Worm (Caenorhabditis elegans) whole organism, midembryonic: Measurements from ENCODE around the gene fic-1.

Source experiments
- T22C8.4 ChIP-seq: fragments of 200-800 bp; sonication (Bioruptor generic); IDR thresholded peaks from 2 replicates; pipeline ENCODE4 v1.3.6; 2022; ENCODE audit warnings: missing genetic modification characterization, missing compliant biosample characterization
- cog-1 ChIP-seq: sonication (generic microtip); optimal IDR thresholded peaks from 2 replicates; lab custom pipeline; 2016; ENCODE audit warnings: missing genetic modification characterization, missing compliant biosample characterization
- flt-1 ChIP-seq: fragments of 200-800 bp; sonication (Bioruptor generic); IDR thresholded peaks from 2 replicates; pipeline ENCODE4 v1.3.6; 2022; ENCODE audit warnings: missing genetic modification characterization, missing compliant biosample characterization
- klf-2 ChIP-seq: fragments of 200-800 bp; sonication (Bioruptor generic); conservative IDR thresholded peaks from 2 replicates; pipeline ENCODE4 v1.3.6; 2022; ENCODE audit warnings: missing genetic modification reagents, missing genetic modification characterization, missing compliant biosample characterization
- ref-1 ChIP-seq: fragments of 200-800 bp; sonication (Bioruptor generic); conservative IDR thresholded peaks from 2 replicates; pipeline ENCODE4 v1.3.6; 2022; ENCODE audit warnings: missing genetic modification reagents, missing genetic modification characterization, missing compliant biosample characterization
- tab-1 ChIP-seq: fragments of 200-800 bp; sonication (Bioruptor generic); IDR thresholded peaks from 2 replicates; pipeline ENCODE4 v1.3.6; 2022; ENCODE audit warnings: missing genetic modification characterization, missing compliant biosample characterization
- ztf-23 ChIP-seq: fragments of 200-800 bp; sonication (Bioruptor generic); IDR thresholded peaks from 2 replicates; pipeline ENCODE4 v1.3.6; 2022; ENCODE audit warnings: missing genetic modification reagents, missing genetic modification characterization, missing compliant biosample characterization
- ztf-29 ChIP-seq: fragments of 200-800 bp; sonication (Bioruptor generic); IDR thresholded peaks from 2 replicates; pipeline ENCODE4 v1.3.6; 2022; ENCODE audit warnings: missing genetic modification reagents, missing genetic modification characterization, missing compliant biosample characterization

ce11 chrIV:10957583-10958229, 20.5 kb downstream of the fic-1 start, which contains the start of gene Y69E1A.5:
- TF ChIP-seq flt-1 (GFP tag; lab: Robert Waterston, UW) (no peak), tab-1 (GFP tag; lab: Robert Waterston, UW) (no peak), cog-1 (no peak), ztf-29 (GFP tag; lab: Robert Waterston, UW) (no peak), klf-2 (GFP tag; lab: Robert Waterston, UW) (no peak), ref-1 (GFP tag; lab: Robert Waterston, UW) (no peak), T22C8.4 (no peak), ztf-23 (GFP tag; lab: Robert Waterston, UW) (no peak)
